Worm (Caenorhabditis elegans): ENCODE measurements around the gene nlp-53.

The nlp-53 gene

DNA sequence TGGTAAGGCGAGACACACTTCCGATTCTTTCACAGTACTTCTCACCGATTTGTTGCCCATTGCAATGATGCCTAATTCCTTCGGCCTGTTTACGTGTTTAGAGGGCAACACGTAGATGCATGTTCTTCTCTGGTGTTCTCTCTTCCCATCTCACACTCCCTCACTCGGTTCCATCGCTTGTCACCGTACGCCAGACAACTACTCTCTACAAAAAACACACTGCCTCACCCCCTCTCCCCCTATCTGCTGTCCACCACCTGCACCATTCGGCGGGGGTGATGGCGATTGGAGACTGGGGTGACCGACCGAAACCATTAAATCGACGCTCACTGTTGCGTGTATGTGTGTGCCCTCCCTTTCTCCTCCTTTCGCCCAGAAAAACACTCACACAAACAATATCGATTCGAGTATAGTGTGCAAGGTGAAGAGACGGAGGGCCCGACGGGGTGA lies 34.8 kb upstream of the nlp-53 start:
- TF ChIP-seq K11D2.4 (GFP tag; IDR thresholded peaks at IDR 0.05) (no peak), F23B12.7 (tag; optimal IDR thresholded peaks at IDR 0.05; ENCODE audit: insufficient read depth) (no peak), T26A5.8 (tag; optimal IDR thresholded peaks at IDR 0.05) (no peak), somi-1 (GFP tag; optimal IDR thresholded peaks at IDR 0.05) (no peak), snpc-1.1 (tag; optimal IDR thresholded peaks at IDR 0.05; ENCODE audit: insufficient read depth) (no peak), egrh-3 (GFP tag; IDR thresholded peaks at IDR 0.05) (peak; percentile 59), pbrm-1 (GFP tag; IDR thresholded peaks at IDR 0.05) (no peak), B0336.3 (GFP tag; IDR thresholded peaks at IDR 0.05) (no peak), F37B4.10 (GFP tag; IDR thresholded peaks at IDR 0.05) (no peak), hsf-1 (GFP tag; IDR thresholded peaks at IDR 0.05) (no peak), hlh-26 (GFP tag; conservative IDR thresholded peaks at IDR 0.05) (no peak), attf-5 (GFP tag; optimal IDR thresholded peaks at IDR 0.05) (no peak), ztf-18 (tag; optimal IDR thresholded peaks at IDR 0.05) (peak; percentile 10), madf-10 (tag; optimal IDR thresholded peaks at IDR 0.05) (no peak), ceh-79 (tag; optimal IDR thresholded peaks at IDR 0.05) (no peak), hmg-1.2 (GFP tag; IDR thresholded peaks at IDR 0.05) (peak; percentile 48; the same call in 1 of the 2 replicates), bed-2 (GFP tag; IDR thresholded peaks at IDR 0.05) (no peak), let-526 (GFP tag; IDR thresholded peaks at IDR 0.05) (no peak), him-1 (tag; optimal IDR thresholded peaks at IDR 0.05) (no peak), B0019.2 (GFP tag; conservative IDR thresholded peaks at IDR 0.05) (no peak), Y67H2A.10 (GFP tag; conservative IDR thresholded peaks at IDR 0.05) (no peak), atf-7 (tag; optimal IDR thresholded peaks at IDR 0.05) (no peak), nfyb-1 (GFP tag; IDR thresholded peaks at IDR 0.05) (no peak), F49E8.2 (tag; optimal IDR thresholded peaks at IDR 0.05; ENCODE audit: insufficient read depth) (no peak), repo-1 (tag; optimal IDR thresholded peaks at IDR 0.05) (no peak), athp-1 (tag; optimal IDR thresholded peaks at IDR 0.05) (no peak), gei-17 (GFP tag; optimal IDR thresholded peaks at IDR 0.05) (peak; percentile 33), pha-4 (tag; optimal IDR thresholded peaks at IDR 0.05) (no peak), K12H6.12 (tag; optimal IDR thresholded peaks at IDR 0.05) (peak; percentile 39), ets-4 (GFP tag; optimal IDR thresholded peaks at IDR 0.05) (no peak), snpc-1.3 (tag; optimal IDR thresholded peaks at IDR 0.05; ENCODE audit: insufficient read depth) (no peak), chd-7 (tag; optimal IDR thresholded peaks at IDR 0.05) (no peak), mxl-1 (tag; optimal IDR thresholded peaks at IDR 0.05) (no peak), nhr-120 (GFP tag; IDR thresholded peaks at IDR 0.05) (no peak), F52B5.7 (tag; optimal IDR thresholded peaks at IDR 0.05) (peak; percentile 63), Y95B8A.8 (GFP tag; IDR thresholded peaks at IDR 0.05) (no peak), unc-62 (GFP tag; optimal IDR thresholded peaks at IDR 0.05) (no peak), F57C9.4 (tag; optimal IDR thresholded peaks at IDR 0.05) (no peak), sdz-38 (tag; optimal IDR thresholded peaks at IDR 0.05) (no peak), D2030.7 (GFP tag; IDR thresholded peaks at IDR 0.05) (no peak), F10E7.11 (tag; optimal IDR thresholded peaks at IDR 0.05) (no peak), bed-1 (GFP tag; IDR thresholded peaks at IDR 0.05) (no peak), zim-3 (tag; optimal IDR thresholded peaks at IDR 0.05) (no peak), T07F8.4 (tag; optimal IDR thresholded peaks at IDR 0.05) (no peak), cebp-1 (GFP tag; IDR thresholded peaks at IDR 0.05) (no peak), cebp-1 (tag; optimal IDR thresholded peaks at IDR 0.05) (no peak), efl-1 (GFP tag; optimal IDR thresholded peaks at IDR 0.05) (no peak), lin-35 (GFP tag; optimal IDR thresholded peaks at IDR 0.05) (no peak), lin-26 (GFP tag; IDR thresholded peaks at IDR 0.05) (0 out of 2 replicates have a peak, but pooled peaks have one; percentile 45), F57A8.1 (GFP tag; optimal IDR thresholded peaks at IDR 0.05) (no peak)
